Fruit fly (Drosophila melanogaster) whole organism, embryonic: ENCODE results near the gene Nprl3.

ENCODE experiments used
- B-H1 ChIP-seq: fragments of 200-800 bp; sonication (Bioruptor generic); IDR thresholded peaks from 3 replicates; pipeline ENCODE4 v1.3.6; 2022; ENCODE audit warnings: missing biosample characterization, missing genetic modification characterization
- B-H2 ChIP-seq: fragments of 200-800 bp; sonication (Bioruptor generic); optimal IDR thresholded peaks from 2 replicates; lab custom pipeline; 2018; ENCODE audit warnings: missing biosample characterization, mild to moderate bottlenecking, missing genetic modification characterization
- CG10321 ChIP-seq: fragments of 200-800 bp; sonication (Bioruptor generic); IDR thresholded peaks from 2 replicates; pipeline ENCODE4 v1.3.6; 2022; ENCODE audit warnings: missing biosample characterization, missing genetic modification characterization
- CG10462 ChIP-seq: fragments of 200-800 bp; sonication (Bioruptor generic); optimal IDR thresholded peaks from 2 replicates; lab custom pipeline; 2016; ENCODE audit warnings: missing biosample characterization, missing genetic modification characterization
- CG12155 ChIP-seq: fragments of 200-800 bp; sonication (Bioruptor generic); optimal IDR thresholded peaks from 3 replicates; lab custom pipeline; 2016; ENCODE audit warnings: missing biosample characterization, missing genetic modification characterization
- CG12769 ChIP-seq: fragments of 200-800 bp; sonication (Bioruptor generic); optimal IDR thresholded peaks from 2 replicates; lab custom pipeline; 2019; ENCODE audit warnings: missing biosample characterization, mild to moderate bottlenecking, missing genetic modification characterization, moderate library complexity
- CG1602 ChIP-seq: fragments of 200-800 bp; sonication (Bioruptor generic); optimal IDR thresholded peaks from 3 replicates; lab custom pipeline; 2016; ENCODE audit warnings: missing biosample characterization, missing genetic modification characterization
- CG17568 ChIP-seq: fragments of 200-800 bp; sonication (Bioruptor generic); optimal IDR thresholded peaks from 2 replicates; lab custom pipeline; 2018; ENCODE audit warnings: missing biosample characterization, mild to moderate bottlenecking, missing genetic modification characterization, moderate library complexity
- CG17612 ChIP-seq: fragments of 200-800 bp; sonication (Bioruptor generic); IDR thresholded peaks from 2 replicates; pipeline ENCODE4 v1.3.6; 2022; ENCODE audit warnings: missing biosample characterization, missing genetic modification characterization
- CG17912 ChIP-seq: fragments of 200-800 bp; sonication (Bioruptor generic); optimal IDR thresholded peaks from 2 replicates; lab custom pipeline; 2018; ENCODE audit warnings: missing biosample characterization, mild to moderate bottlenecking, missing genetic modification characterization
- CG2129 ChIP-seq: fragments of 200-800 bp; sonication (Bioruptor generic); IDR thresholded peaks from 2 replicates; pipeline ENCODE4 v1.3.6; 2022; ENCODE audit warnings: missing biosample characterization, missing genetic modification characterization; ENCODE audit not compliant: partially characterized antibody
- CG32532 ChIP-seq: fragments of 200-800 bp; sonication (Bioruptor generic); IDR thresholded peaks from 2 replicates; pipeline ENCODE4 v1.3.6; 2022; ENCODE audit warnings: missing biosample characterization, missing genetic modification characterization
- CG6254 ChIP-seq: fragments of 200-800 bp; sonication (Bioruptor generic); optimal IDR thresholded peaks from 3 replicates; lab custom pipeline; 2017; ENCODE audit warnings: mild to moderate bottlenecking, missing biosample characterization, missing genetic modification reagents, missing genetic modification characterization
- CG6854 ChIP-seq: fragments of 200-800 bp; sonication (Bioruptor generic); optimal IDR thresholded peaks from 3 replicates; lab custom pipeline; 2017; ENCODE audit warnings: missing biosample characterization, mild to moderate bottlenecking, missing genetic modification characterization
- CG7963 ChIP-seq: fragments of 200-800 bp; sonication (Bioruptor generic); IDR thresholded peaks from 3 replicates; pipeline ENCODE4 v1.3.6; 2022; ENCODE audit warnings: missing biosample characterization, missing genetic modification characterization; ENCODE audit not compliant: partially characterized antibody
- CG8290 ChIP-seq, 3 experiments: fragments of 200-800 bp; sonication (Bioruptor generic); optimal IDR thresholded peaks; 2 replicates each; lab custom pipeline; 2016 to 2019; ENCODE audit warnings: missing biosample characterization in 3 of 3, missing genetic modification characterization in 3 of 3, mild to moderate bottlenecking in 2 of 3, moderate library complexity in 1 of 3
- CG8478 ChIP-seq: fragments of >200 bp; optimal IDR thresholded peaks from 2 replicates; lab custom pipeline; 2018
- CTCF ChIP-seq: fragments of 200-800 bp; sonication (Bioruptor generic); optimal IDR thresholded peaks from 2 replicates; lab custom pipeline; 2017; ENCODE audit warnings: missing biosample characterization, mild to moderate bottlenecking, missing genetic modification characterization, moderate library complexity
- Doc2 ChIP-seq: fragments of 200-800 bp; sonication (Bioruptor generic); IDR thresholded peaks from 2 replicates; pipeline ENCODE4 v1.3.6; 2022; ENCODE audit warnings: missing biosample characterization, missing genetic modification characterization
- GATAe ChIP-seq: fragments of 200-800 bp; sonication (Bioruptor generic); conservative IDR thresholded peaks from 2 replicates; pipeline ENCODE4 v1.3.6; 2022; ENCODE audit warnings: missing biosample characterization, missing genetic modification characterization
- HLH54F ChIP-seq: fragments of 200-800 bp; sonication (Bioruptor generic); optimal IDR thresholded peaks from 3 replicates; lab custom pipeline; 2016; ENCODE audit warnings: missing biosample characterization, missing genetic modification characterization
- HLHmδ ChIP-seq: fragments of 200-800 bp; sonication (Bioruptor generic); optimal IDR thresholded peaks from 2 replicates; lab custom pipeline; 2018; ENCODE audit warnings: missing biosample characterization, mild to moderate bottlenecking, missing genetic modification characterization, moderate library complexity
- Jarid2 ChIP-seq: fragments of 200-800 bp; sonication (Bioruptor generic); optimal IDR thresholded peaks from 3 replicates; lab custom pipeline; 2017; ENCODE audit warnings: mild to moderate bottlenecking, missing biosample characterization, missing genetic modification reagents, missing genetic modification characterization
- NK7.1 ChIP-seq: fragments of 200-800 bp; sonication (Bioruptor generic); optimal IDR thresholded peaks from 3 replicates; lab custom pipeline; 2016; ENCODE audit warnings: missing biosample characterization, missing genetic modification characterization
- NfI ChIP-seq: fragments of 200-800 bp; sonication (Bioruptor generic); optimal IDR thresholded peaks from 3 replicates; lab custom pipeline; 2018; ENCODE audit warnings: missing biosample characterization, mild to moderate bottlenecking, missing genetic modification characterization, moderate library complexity
- Optix ChIP-seq: fragments of 200-800 bp; sonication (Bioruptor generic); IDR thresholded peaks from 3 replicates; pipeline ENCODE4 v1.3.6; 2022; ENCODE audit warnings: missing biosample characterization, missing genetic modification characterization
- Rx ChIP-seq: fragments of 200-800 bp; sonication (Bioruptor generic); IDR thresholded peaks from 2 replicates; pipeline ENCODE4 v1.3.6; 2022; ENCODE audit warnings: missing biosample characterization, missing genetic modification characterization
- Sox100B ChIP-seq: fragments of 200-800 bp; sonication (Bioruptor generic); optimal IDR thresholded peaks from 3 replicates; lab custom pipeline; 2018; ENCODE audit warnings: missing biosample characterization, mild to moderate bottlenecking, missing genetic modification characterization
- Sry-β ChIP-seq: fragments of 200-800 bp; sonication (Bioruptor generic); optimal IDR thresholded peaks from 2 replicates; lab custom pipeline; 2018; ENCODE audit warnings: missing biosample characterization, mild to moderate bottlenecking, missing genetic modification characterization, moderate library complexity
- ase ChIP-seq: fragments of 200-800 bp; sonication (Bioruptor generic); IDR thresholded peaks from 3 replicates; pipeline ENCODE4 v1.3.6; 2022; ENCODE audit warnings: missing biosample characterization, missing genetic modification characterization
- corto ChIP-seq: fragments of 200-800 bp; sonication (Bioruptor generic); optimal IDR thresholded peaks from 2 replicates; lab custom pipeline; 2016; ENCODE audit warnings: missing biosample characterization, mild to moderate bottlenecking, missing genetic modification characterization, moderate library complexity
- croc ChIP-seq: fragments of 200-800 bp; sonication (Bioruptor generic); conservative IDR thresholded peaks from 3 replicates; pipeline ENCODE4 v1.3.6; 2022; ENCODE audit warnings: missing biosample characterization, missing genetic modification characterization
- crp ChIP-seq, 2 experiments: fragments of 200-800 bp; sonication (Bioruptor generic); optimal IDR thresholded peaks; 2 replicates in 1 of 2; 3 replicates in 1 of 2; lab custom pipeline; 2017; ENCODE audit warnings: missing biosample characterization in 2 of 2, missing genetic modification characterization in 2 of 2, mild to moderate bottlenecking in 1 of 2, moderate library complexity in 1 of 2
- emc ChIP-seq: fragments of 200-800 bp; sonication (Bioruptor generic); optimal IDR thresholded peaks from 2 replicates; lab custom pipeline; 2016; ENCODE audit warnings: missing biosample characterization, missing genetic modification characterization
- eve ChIP-seq, 2 experiments: fragments of >200 bp; optimal IDR thresholded peaks; 2 replicates each; lab custom pipeline; 2017; ENCODE audit warnings: missing biosample characterization in 2 of 2, missing genetic modification characterization in 2 of 2
- fu2 ChIP-seq: fragments of 200-800 bp; sonication (Bioruptor generic); optimal IDR thresholded peaks from 2 replicates; lab custom pipeline; 2016; ENCODE audit warnings: missing biosample characterization, missing genetic modification characterization
- insv ChIP-seq, 2 experiments: fragments of 200-800 bp; sonication (Bioruptor generic); optimal IDR thresholded peaks; 3 replicates each; lab custom pipeline; 2016 to 2018; ENCODE audit warnings: missing biosample characterization in 2 of 2, missing genetic modification characterization in 2 of 2
- kay ChIP-seq: fragments of 200-800 bp; sonication (Bioruptor generic); optimal IDR thresholded peaks from 2 replicates; lab custom pipeline; 2016; ENCODE audit warnings: missing biosample characterization, missing genetic modification characterization
- nmo ChIP-seq: fragments of 200-800 bp; sonication (Bioruptor generic); optimal IDR thresholded peaks from 2 replicates; lab custom pipeline; 2018; ENCODE audit warnings: missing biosample characterization, mild to moderate bottlenecking, missing genetic modification characterization, moderate library complexity
- psq ChIP-seq: fragments of 200-800 bp; sonication (Bioruptor generic); optimal IDR thresholded peaks from 2 replicates; lab custom pipeline; 2017; ENCODE audit warnings: missing biosample characterization, missing genetic modification characterization
- rib ChIP-seq: fragments of 200-800 bp; sonication (Bioruptor generic); IDR thresholded peaks from 2 replicates; pipeline ENCODE4 v1.3.6; 2022; ENCODE audit warnings: missing biosample characterization, missing genetic modification characterization
- ro ChIP-seq: fragments of 200-800 bp; sonication (Bioruptor generic); IDR thresholded peaks from 2 replicates; pipeline ENCODE4 v1.3.6; 2022; ENCODE audit warnings: missing biosample characterization, missing genetic modification characterization
- salm ChIP-seq: fragments of 200-800 bp; sonication (Bioruptor generic); optimal IDR thresholded peaks from 2 replicates; lab custom pipeline; 2018; ENCODE audit warnings: missing biosample characterization, mild to moderate bottlenecking, missing genetic modification characterization
- sens-2 ChIP-seq: fragments of 200-800 bp; sonication (Bioruptor generic); IDR thresholded peaks from 2 replicates; pipeline ENCODE4 v1.3.6; 2022; ENCODE audit warnings: missing biosample characterization, missing genetic modification characterization
- shn ChIP-seq: fragments of 200-800 bp; sonication (Bioruptor generic); optimal IDR thresholded peaks from 3 replicates; lab custom pipeline; 2016; ENCODE audit warnings: missing biosample characterization, missing genetic modification characterization
- slp2 ChIP-seq: fragments of 200-800 bp; sonication (Bioruptor generic); optimal IDR thresholded peaks from 2 replicates; lab custom pipeline; 2016; ENCODE audit warnings: missing biosample characterization, missing genetic modification characterization
- so ChIP-seq: fragments of 200-800 bp; sonication (Bioruptor generic); IDR thresholded peaks from 3 replicates; pipeline ENCODE4 v1.3.6; 2022; ENCODE audit warnings: missing biosample characterization, missing genetic modification characterization
- trem ChIP-seq: fragments of 200-800 bp; optimal IDR thresholded peaks from 3 replicates; lab custom pipeline; 2019; ENCODE audit warnings: missing biosample characterization, mild to moderate bottlenecking, missing genetic modification characterization, moderate library complexity
- usp ChIP-seq: fragments of >200 bp; optimal IDR thresholded peaks from 2 replicates; lab custom pipeline; 2017; ENCODE audit warnings: missing biosample characterization, missing genetic modification characterization
- wek ChIP-seq: fragments of 200-800 bp; sonication (Bioruptor generic); optimal IDR thresholded peaks from 3 replicates; lab custom pipeline; 2018; ENCODE audit warnings: missing biosample characterization, mild to moderate bottlenecking, missing genetic modification characterization, moderate library complexity
- zf30C ChIP-seq: fragments of 200-800 bp; sonication (Bioruptor generic); optimal IDR thresholded peaks from 3 replicates; lab custom pipeline; 2018; ENCODE audit warnings: missing biosample characterization, mild to moderate bottlenecking, missing genetic modification characterization

Gene Nprl3

DNA sequence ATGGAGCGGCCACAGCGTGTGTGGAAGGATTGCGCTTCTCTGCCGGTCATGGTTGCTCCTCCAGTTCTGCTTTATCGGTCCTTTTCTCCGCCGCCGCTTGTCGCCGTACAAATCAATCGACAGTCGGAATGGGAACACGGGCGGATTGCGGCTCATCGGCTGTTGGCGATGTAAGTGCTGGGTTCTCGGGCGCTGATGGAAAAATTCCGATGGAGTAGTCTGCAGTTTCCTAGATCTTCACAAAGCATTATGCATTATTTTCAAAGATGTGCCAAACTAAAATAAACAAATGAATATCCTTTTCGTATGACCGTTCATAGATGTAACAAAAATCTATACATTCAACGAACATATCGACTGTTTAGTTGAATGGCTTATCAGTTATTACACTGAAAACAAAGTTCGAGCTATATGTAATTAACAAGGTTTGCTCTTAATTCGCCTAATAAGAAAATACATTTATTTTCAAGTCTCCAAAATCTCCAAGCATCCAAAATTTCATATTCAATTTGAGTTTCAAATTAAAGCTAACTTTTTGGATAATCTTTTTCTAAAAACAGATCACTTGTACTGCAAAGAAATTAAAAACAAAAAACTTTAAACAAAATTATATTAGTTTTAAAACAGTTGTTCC lies 48.1 kb upstream of the Nprl3 start, which contains the start of gene Neurl4 (continued):
- TF ChIP-seq psq (GFP tag; lab: Kevin White, UChicago) (peak; percentile 34), eve (GFP tag; optimal IDR thresholded peaks at IDR 0.05; lab: Kevin White, UChicago) (no peak), rib (GFP tag; lab: Robert Waterston, UW) (no peak), salm (tag; lab: Kevin White, UChicago) (no peak), nmo (GFP tag; lab: Kevin White, UChicago) (peak; percentile 86), zf30C (GFP tag; lab: Kevin White, UChicago) (peak; percentile 95), CG10462 (GFP tag; lab: Kevin White, UChicago) (peak; percentile 9), CG32532 (GFP tag; lab: Robert Waterston, UW) (peak; percentile 57; the same call in 1 of the 2 replicates), ase (peak; percentile 69; the same call in 2 of the 3 replicates), NfI (GFP tag; lab: Kevin White, UChicago) (no peak), insv (GFP tag; optimal IDR thresholded peaks at IDR 0.05; lab: Kevin White, UChicago) (no peak), crp (GFP tag; optimal IDR thresholded peaks at IDR 0.05; lab: Kevin White, UChicago) (peak in 1 of 2 experiments; percentile 36), corto (GFP tag; lab: Kevin White, UChicago) (no peak), B-H1 (no peak), CG6854 (GFP tag; lab: Kevin White, UChicago) (no peak), CG17612 (GFP tag; lab: Robert Waterston, UW) (no peak), Jarid2 (no peak), CG17568 (GFP tag; lab: Kevin White, UChicago) (no peak), Rx (GFP tag; lab: Robert Waterston, UW) (0 out of 2 replicates have a peak, but pooled peaks have one; percentile 16), Doc2 (GFP tag; lab: Robert Waterston, UW) (no peak), B-H2 (GFP tag; lab: Kevin White, UChicago) (no peak), CG10321 (GFP tag; lab: Robert Waterston, UW) (no peak), Sry-β (GFP tag; lab: Kevin White, UChicago) (no peak), GATAe (GFP tag; lab: Robert Waterston, UW) (peak; percentile 38; the same call in 1 of the 2 replicates), NK7.1 (GFP tag; lab: Kevin White, UChicago) (no peak), CG8478 (lab: Kevin White, UChicago) (no peak), fu2 (GFP tag; lab: Kevin White, UChicago) (peak; percentile 66), CG6254 (GFP tag; lab: Kevin White, UChicago) (peak; percentile 29), slp2 (GFP tag; lab: Kevin White, UChicago) (peak; percentile 19), CTCF (GFP tag; lab: Kevin White, UChicago) (no peak), ro (GFP tag; lab: Robert Waterston, UW) (0 out of 2 replicates have a peak, but pooled peaks have one; percentile 7), sens-2 (GFP tag; lab: Robert Waterston, UW) (no peak), CG17912 (GFP tag; lab: Kevin White, UChicago) (peak; percentile 20), wek (GFP tag; lab: Kevin White, UChicago) (no peak), Sox100B (GFP tag; lab: Kevin White, UChicago) (no peak), Optix (no peak), CG2129 (GFP tag; lab: Robert Waterston, UW) (no peak), HLH54F (GFP tag; lab: Kevin White, UChicago) (peak; percentile 52), trem (tag; lab: Kevin White, UChicago) (peak; percentile 76), CG12769 (tag; lab: Kevin White, UChicago) (no peak), shn (peak; percentile 67), usp (no peak), CG1602 (GFP tag; lab: Kevin White, UChicago) (peak; percentile 68), kay (GFP tag; lab: Kevin White, UChicago) (peak; percentile 2), emc (GFP tag; lab: Kevin White, UChicago) (no peak), croc (GFP tag; lab: Robert Waterston, UW) (no peak), CG8290 (GFP tag; optimal IDR thresholded peaks at IDR 0.05; lab: Kevin White, UChicago) (no peak), CG8290 (tag; optimal IDR thresholded peaks at IDR 0.05; lab: Kevin White, UChicago) (no peak), so (GFP tag; lab: Robert Waterston, UW) (0 out of 3 replicates have a peak, but pooled peaks have one; percentile 8), CG12155 (GFP tag; lab: Kevin White, UChicago) (peak; percentile 62), HLHmδ (GFP tag; lab: Kevin White, UChicago) (no peak), CG7963 (GFP tag; lab: Robert Waterston, UW) (no peak)
